Worm (Caenorhabditis elegans) whole organism, L4 larva: Measurements from ENCODE around the gene C03E10.3.

Experiments used
- F44E2.7 ChIP-seq: fragments of 200-800 bp; sonication (Bioruptor generic); IDR thresholded peaks from 2 replicates; pipeline ENCODE4 v2.1.2; 2022; ENCODE audit warnings: missing genetic modification characterization, missing compliant biosample characterization
- F49E8.2 ChIP-seq: sonication (generic microtip); optimal IDR thresholded peaks from 2 replicates; lab custom pipeline; 2016; ENCODE audit warnings: missing compliant biosample characterization, mild to moderate bottlenecking, missing genetic modification characterization, borderline replicate concordance
- R02D3.7 ChIP-seq: fragments of 150-350 bp; sonication (generic microtip); optimal IDR thresholded peaks from 3 replicates; lab custom pipeline; 2014; ENCODE audit warnings: missing biosample characterization, missing genetic modification characterization
- T20F7.1 ChIP-seq: fragments of 200-800 bp; sonication (Bioruptor generic); optimal IDR thresholded peaks from 2 replicates; lab custom pipeline; 2018; ENCODE audit warnings: mild to moderate bottlenecking, missing genetic modification characterization, missing compliant biosample characterization
- ZK546.5 ChIP-seq, 2 experiments: sonication (generic microtip); optimal IDR thresholded peaks; 2 replicates each; lab custom pipeline; 2017; ENCODE audit warnings: missing biosample characterization in 2 of 2, missing genetic modification characterization in 2 of 2
- ceh-44 ChIP-seq: fragments of 200-800 bp; sonication (Bioruptor generic); IDR thresholded peaks from 2 replicates; pipeline ENCODE4 v1.3.6; 2022; ENCODE audit warnings: missing genetic modification reagents, missing genetic modification characterization, missing compliant biosample characterization
- cey-2 ChIP-seq: sonication (generic microtip); optimal IDR thresholded peaks from 3 replicates; lab custom pipeline; 2017; ENCODE audit warnings: missing genetic modification characterization, mild to moderate bottlenecking, missing compliant biosample characterization, antibody characterized with exemption, borderline replicate concordance; ENCODE audit not compliant: insufficient read depth
- daf-16 ChIP-seq, 3 experiments: sonication (generic microtip); optimal IDR thresholded peaks; 2 replicates each; lab custom pipeline; 2016 to 2017; ENCODE audit warnings: missing genetic modification characterization in 3 of 3, missing genetic modification reagents in 3 of 3, mild to moderate bottlenecking in 2 of 3, missing compliant biosample characterization in 2 of 3, missing biosample characterization in 1 of 3, moderate library complexity in 1 of 3
- dmd-6 ChIP-seq: fragments of 200-800 bp; sonication (Bioruptor generic); IDR thresholded peaks from 2 replicates; pipeline ENCODE4 v1.3.6; 2022; ENCODE audit warnings: missing genetic modification reagents, missing genetic modification characterization, missing compliant biosample characterization
- dpl-1 ChIP-seq: fragments of 150-350 bp; optimal IDR thresholded peaks from 2 replicates; lab custom pipeline; 2014; ENCODE audit warnings: missing biosample characterization, missing genetic modification reagents, missing genetic modification characterization
- duxl-1 ChIP-seq: sonication (generic microtip); optimal IDR thresholded peaks from 2 replicates; lab custom pipeline; 2016; ENCODE audit warnings: mild to moderate bottlenecking, missing genetic modification characterization, moderate library complexity, missing compliant biosample characterization; ENCODE audit not compliant: poor library complexity
- dve-1 ChIP-seq: sonication (generic microtip); optimal IDR thresholded peaks from 2 replicates; lab custom pipeline; 2017; ENCODE audit warnings: antibody characterized with exemption, mild to moderate bottlenecking, missing genetic modification characterization, missing compliant biosample characterization; ENCODE audit not compliant: insufficient read depth
- fos-1 ChIP-seq: fragments of 150-350 bp; optimal IDR thresholded peaks from 2 replicates; lab custom pipeline; 2014; ENCODE audit warnings: missing biosample characterization, missing genetic modification characterization
- hlh-30 ChIP-seq: sonication (generic microtip); optimal IDR thresholded peaks from 2 replicates; lab custom pipeline; 2017; ENCODE audit warnings: antibody characterized with exemption, mild to moderate bottlenecking, missing genetic modification characterization, missing compliant biosample characterization; ENCODE audit not compliant: insufficient read depth
- hmg-1.1 ChIP-seq: fragments of 200-800 bp; sonication (Bioruptor generic); IDR thresholded peaks from 2 replicates; pipeline ENCODE4 v1.3.6; 2022; ENCODE audit warnings: missing genetic modification reagents, missing genetic modification characterization, missing compliant biosample characterization
- lin-38 ChIP-seq: fragments of 200-800 bp; sonication (Bioruptor generic); IDR thresholded peaks from 2 replicates; pipeline ENCODE4 v1.3.6; 2022; ENCODE audit warnings: missing genetic modification reagents, missing genetic modification characterization, missing compliant biosample characterization
- lir-3 ChIP-seq: sonication (generic microtip); optimal IDR thresholded peaks from 2 replicates; lab custom pipeline; 2016; ENCODE audit warnings: mild to moderate bottlenecking, missing genetic modification characterization, missing compliant biosample characterization
- lsy-2 ChIP-seq, 2 experiments: fragments of 150-350 bp in 1 of 2; sonication (generic microtip) in 1 of 2; optimal IDR thresholded peaks; 2 replicates each; lab custom pipeline; 2014 to 2017; ENCODE audit warnings: missing biosample characterization in 2 of 2, missing genetic modification characterization in 2 of 2
- mdl-1 ChIP-seq, 2 experiments: fragments of 150-350 bp in 1 of 2; sonication (generic microtip) in 1 of 2; optimal IDR thresholded peaks; 2 replicates each; lab custom pipeline; 2014 to 2017; ENCODE audit warnings: missing biosample characterization in 2 of 2, missing genetic modification characterization in 2 of 2
- mes-2 ChIP-seq: sonication (generic microtip); optimal IDR thresholded peaks from 2 replicates; lab custom pipeline; 2016; ENCODE audit warnings: missing genotype, mild to moderate bottlenecking, missing genetic modification characterization, missing compliant biosample characterization; ENCODE audit not compliant: poor library complexity, severe bottlenecking
- mxl-3 ChIP-seq: fragments of 200-800 bp; sonication (Bioruptor generic); optimal IDR thresholded peaks from 2 replicates; lab custom pipeline; 2018; ENCODE audit warnings: mild to moderate bottlenecking, missing genetic modification characterization, missing compliant biosample characterization
- nhr-10 ChIP-seq: fragments of 150-350 bp; optimal IDR thresholded peaks from 2 replicates; lab custom pipeline; 2014; ENCODE audit warnings: missing biosample characterization, missing genetic modification characterization
- nhr-25 ChIP-seq: sonication (generic microtip); optimal IDR thresholded peaks from 2 replicates; lab custom pipeline; 2017; ENCODE audit warnings: missing genetic modification characterization, mild to moderate bottlenecking, missing compliant biosample characterization, antibody characterized with exemption, moderate library complexity, borderline replicate concordance; ENCODE audit not compliant: insufficient read depth
- nhr-28 ChIP-seq: fragments of 150-350 bp; optimal IDR thresholded peaks from 2 replicates; lab custom pipeline; 2014; ENCODE audit warnings: missing biosample characterization, missing genetic modification characterization
- nhr-48 ChIP-seq: sonication (generic microtip); optimal IDR thresholded peaks from 2 replicates; lab custom pipeline; 2016; ENCODE audit warnings: mild to moderate bottlenecking, missing genetic modification characterization, missing compliant biosample characterization
- nhr-76 ChIP-seq: fragments of 150-350 bp; optimal IDR thresholded peaks from 2 replicates; lab custom pipeline; 2014; ENCODE audit warnings: missing biosample characterization, missing genetic modification characterization
- nhr-77 ChIP-seq: fragments of 150-350 bp; optimal IDR thresholded peaks from 2 replicates; lab custom pipeline; 2014; ENCODE audit warnings: missing biosample characterization, missing genetic modification characterization
- rbr-2 ChIP-seq: sonication (generic microtip); optimal IDR thresholded peaks from 2 replicates; lab custom pipeline; 2016; ENCODE audit warnings: missing genotype, missing genetic modification characterization, missing compliant biosample characterization
- set-16 ChIP-seq: fragments of 200-800 bp; sonication (Bioruptor generic); IDR thresholded peaks from 2 replicates; pipeline ENCODE4 v1.3.6; 2022; ENCODE audit warnings: missing genetic modification reagents, missing genetic modification characterization, missing compliant biosample characterization
- spr-3 ChIP-seq: fragments of 200-800 bp; sonication (Bioruptor generic); optimal IDR thresholded peaks from 2 replicates; lab custom pipeline; 2018; ENCODE audit warnings: mild to moderate bottlenecking, missing genetic modification characterization, missing compliant biosample characterization
- unc-62 ChIP-seq, 3 experiments: fragments of 150-350 bp in 1 of 3; sonication (generic microtip); optimal IDR thresholded peaks in 2 of 3; peaks in 1 of 3; 1 replicate in 1 of 3; 2 replicates in 2 of 3; lab custom pipeline; 2014 to 2017; ENCODE audit warnings: missing biosample characterization in 3 of 3, missing genetic modification characterization in 3 of 3, missing genetic modification reagents in 3 of 3, missing genotype in 1 of 3
- zag-1 ChIP-seq: fragments of 150-350 bp; optimal IDR thresholded peaks from 2 replicates; lab custom pipeline; 2014; ENCODE audit warnings: missing biosample characterization, missing genetic modification characterization

C03E10.3 gene

ce11 chrV:11290888-11291287 lies 4.7 kb downstream of the C03E10.3 start, which contains the start of gene C03E10.1:
C03E10.1 (plus strand) TSS chrV:11291188.
- no peak for TF ChIP-seq lir-3 (tag; lab: Kevin White, UChicago)

ce11 chrV:11292682-11293081 lies 6.5 kb downstream of the C03E10.3 start:
- TF ChIP-seq set-16 (GFP tag; lab: Robert Waterston, UW) (no peak), rbr-2 (tag; lab: Kevin White, UChicago) (no peak), dmd-6 (no peak), dve-1 (no peak), dpl-1 (GFP tag; lab: Kevin White, UChicago) (no peak), fos-1 (tag; lab: Kevin White, UChicago) (no peak), duxl-1 (tag; lab: Kevin White, UChicago) (no peak), T20F7.1 (no peak), F44E2.7 (GFP tag; lab: Robert Waterston, UW) (no peak), nhr-25 (tag; lab: Kevin White, UChicago) (no peak), R02D3.7 (tag; lab: Kevin White, UChicago) (no peak), ZK546.5 (tag; optimal IDR thresholded peaks at IDR 0.05; lab: Kevin White, UChicago) (no peak), cey-2 (tag; lab: Kevin White, UChicago) (no peak), nhr-48 (no peak), mes-2 (tag; lab: Kevin White, UChicago) (no peak), F49E8.2 (no peak), lsy-2 (tag; optimal IDR thresholded peaks at IDR 0.05; lab: Kevin White, UChicago) (no peak), nhr-76 (tag; lab: Kevin White, UChicago) (no peak)

DNA sequence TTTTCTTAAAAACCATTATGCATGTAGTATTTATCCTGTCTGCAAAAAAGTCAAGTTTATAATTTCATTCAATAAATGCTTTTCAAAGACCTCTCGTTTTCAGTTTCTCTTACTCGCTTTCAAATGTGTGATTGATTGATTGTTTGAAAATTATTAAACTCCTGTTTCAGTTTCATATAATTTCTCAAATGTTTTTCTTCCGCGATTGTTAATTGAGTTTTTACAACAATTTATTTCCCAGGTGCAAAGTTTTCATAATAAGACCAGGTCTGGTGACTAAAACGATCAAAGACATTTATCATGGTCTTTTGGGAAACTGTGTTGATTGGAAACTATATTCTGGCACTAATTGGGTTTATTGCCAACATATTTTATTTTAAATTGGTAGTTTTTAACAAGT lies 8.2 kb downstream of the C03E10.3 start, which contains the start of gene T03F7.6:
T03F7.6 (plus strand) TSS at position 301 of the 400 bp plus-strand sequence.
- no peak for TF ChIP-seq zag-1
- TF ChIP-seq F49E8.2: no peak
- no peak for TF ChIP-seq mxl-3

ce11 chrV:11298632-11299031 lies 12.4 kb downstream of the C03E10.3 start, which contains the start of gene T03F7.5:
T03F7.5 (minus strand) TSS chrV:11298732.
- TF ChIP-seq nhr-10: no peak
- TF ChIP-seq hmg-1.1: no peak
- TF ChIP-seq hlh-30 (tag; lab: Kevin White, UChicago): no peak
- TF ChIP-seq nhr-28 (tag; lab: Kevin White, UChicago): no peak
- no peak for TF ChIP-seq lin-38 (GFP tag; lab: Robert Waterston, UW)
- no peak for TF ChIP-seq spr-3 (GFP tag; lab: Kevin White, UChicago)
- TF ChIP-seq, all 104 proteins: peak for 0

DNA sequence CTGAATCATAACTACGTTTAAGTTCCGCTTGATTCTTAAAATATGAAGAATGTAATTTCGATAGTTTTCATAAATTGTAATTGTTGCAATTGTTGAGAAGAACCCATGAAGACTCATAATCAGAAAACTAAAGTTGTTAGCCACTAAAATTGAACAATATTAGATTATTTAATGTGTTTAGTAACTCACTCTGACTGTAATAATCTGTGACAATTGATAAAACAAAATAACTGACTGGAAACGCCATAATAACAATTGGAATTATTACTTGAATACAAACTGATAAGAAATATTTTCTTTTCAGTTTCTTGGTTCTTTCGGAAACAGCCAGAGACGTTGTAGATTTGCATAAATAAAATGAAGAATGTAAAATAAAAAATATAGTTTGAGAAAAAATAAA lies 13.2 kb downstream of the C03E10.3 start:
- TF ChIP-seq nhr-28 (tag; lab: Kevin White, UChicago) (peak; percentile 67), nhr-77 (tag; lab: Kevin White, UChicago) (peak; percentile 6), ceh-44 (no peak)

DNA sequence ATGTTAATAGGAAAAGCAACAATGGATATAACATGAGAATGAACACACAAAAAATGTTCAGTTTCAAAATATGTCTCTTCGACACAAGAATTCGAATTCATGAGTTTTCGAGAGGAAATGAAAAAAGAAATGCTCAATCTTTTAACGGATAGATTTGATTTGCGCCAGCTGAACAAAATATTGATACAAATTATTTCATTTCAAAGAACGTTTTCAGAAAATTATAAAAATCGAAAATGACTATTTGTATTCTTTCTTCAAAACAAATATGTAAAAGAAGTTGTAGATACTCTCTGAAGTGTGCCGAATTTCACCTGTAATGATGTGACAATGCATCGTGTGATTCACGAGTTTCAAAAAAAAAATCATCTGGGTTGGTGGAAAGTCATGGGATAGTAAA lies 14.3 kb downstream of the C03E10.3 start, which contains the start of gene srh-47:
srh-47 (minus strand) TSS at position 101 of the 400 bp plus-strand sequence.
- TF ChIP-seq daf-16 (GFP tag; optimal IDR thresholded peaks at IDR 0.05; lab: Kevin White, UChicago) (no peak), daf-16 (tag; optimal IDR thresholded peaks at IDR 0.05; lab: Kevin White, UChicago) (no peak), mdl-1 (tag; optimal IDR thresholded peaks at IDR 0.05; lab: Kevin White, UChicago) (no peak), unc-62 (GFP tag; optimal IDR thresholded peaks at IDR 0.05 in 1 of 2; lab: Kevin White, UChicago) (peak in 1 of 2 experiments; percentile 42), unc-62 (tag; optimal IDR thresholded peaks at IDR 0.05; lab: Kevin White, UChicago) (no peak)
